Worm (Caenorhabditis elegans) whole organism, L4 larva: Measurements from ENCODE around the gene gphr-2.

Experiments
- ZK546.5 ChIP-seq, 2 experiments: sonication (generic microtip); optimal IDR thresholded peaks; 2 replicates each; lab custom pipeline; 2017; ENCODE audit warnings: missing biosample characterization in 2 of 2, missing genetic modification characterization in 2 of 2
- ceh-28 ChIP-seq: fragments of 150-350 bp; optimal IDR thresholded peaks from 2 replicates; lab custom pipeline; 2014; ENCODE audit warnings: missing biosample characterization, missing genetic modification reagents, missing genetic modification characterization
- ces-1 ChIP-seq: fragments of 150-350 bp; sonication (generic microtip); optimal IDR thresholded peaks from 4 replicates; lab custom pipeline; 2014; ENCODE audit warnings: missing biosample characterization, missing genetic modification reagents, missing genetic modification characterization
- cey-2 ChIP-seq: sonication (generic microtip); optimal IDR thresholded peaks from 3 replicates; lab custom pipeline; 2017; ENCODE audit warnings: missing genetic modification characterization, mild to moderate bottlenecking, missing compliant biosample characterization, antibody characterized with exemption, borderline replicate concordance; ENCODE audit not compliant: insufficient read depth
- daf-12 ChIP-seq: fragments of 150-350 bp; optimal IDR thresholded peaks from 2 replicates; lab custom pipeline; 2014; ENCODE audit warnings: missing biosample characterization, missing genetic modification reagents, missing genetic modification characterization
- daf-8 ChIP-seq: fragments of 200-800 bp; sonication (Bioruptor generic); IDR thresholded peaks from 2 replicates; pipeline ENCODE4 v1.3.6; 2022; ENCODE audit warnings: missing genetic modification characterization, missing compliant biosample characterization
- egl-27 ChIP-seq: sonication (generic microtip); optimal IDR thresholded peaks from 3 replicates; lab custom pipeline; 2017; ENCODE audit warnings: missing biosample characterization, missing genetic modification reagents, missing genetic modification characterization
- nhr-10 ChIP-seq: fragments of 150-350 bp; optimal IDR thresholded peaks from 2 replicates; lab custom pipeline; 2014; ENCODE audit warnings: missing biosample characterization, missing genetic modification characterization
- nhr-237 ChIP-seq: sonication (generic microtip); optimal IDR thresholded peaks from 2 replicates; lab custom pipeline; 2017; ENCODE audit warnings: missing biosample characterization, missing genetic modification characterization
- nhr-28 ChIP-seq: fragments of 150-350 bp; optimal IDR thresholded peaks from 2 replicates; lab custom pipeline; 2014; ENCODE audit warnings: missing biosample characterization, missing genetic modification characterization
- nhr-76 ChIP-seq: fragments of 150-350 bp; optimal IDR thresholded peaks from 2 replicates; lab custom pipeline; 2014; ENCODE audit warnings: missing biosample characterization, missing genetic modification characterization
- nhr-77 ChIP-seq: fragments of 150-350 bp; optimal IDR thresholded peaks from 2 replicates; lab custom pipeline; 2014; ENCODE audit warnings: missing biosample characterization, missing genetic modification characterization
- unc-62 ChIP-seq, 3 experiments: fragments of 150-350 bp in 1 of 3; sonication (generic microtip); optimal IDR thresholded peaks in 2 of 3; peaks in 1 of 3; 1 replicate in 1 of 3; 2 replicates in 2 of 3; lab custom pipeline; 2014 to 2017; ENCODE audit warnings: missing biosample characterization in 3 of 3, missing genetic modification characterization in 3 of 3, missing genetic modification reagents in 3 of 3, missing genotype in 1 of 3
- ztf-7 ChIP-seq: fragments of 150-350 bp; optimal IDR thresholded peaks from 2 replicates; lab custom pipeline; 2014; ENCODE audit warnings: missing biosample characterization, missing genetic modification characterization

ce11 chrX:14339723-14340122, 32.2 kb upstream of the gphr-2 start:
- TF ChIP-seq nhr-77 (tag; lab: Kevin White, UChicago) (no peak), cey-2 (tag; lab: Kevin White, UChicago) (no peak), egl-27 (tag; lab: Kevin White, UChicago) (no peak), ces-1 (GFP tag; lab: Kevin White, UChicago) (no peak), ZK546.5 (tag; optimal IDR thresholded peaks at IDR 0.05; lab: Kevin White, UChicago) (no peak), nhr-76 (tag; lab: Kevin White, UChicago) (no peak), nhr-28 (no peak), unc-62 (GFP tag; optimal IDR thresholded peaks at IDR 0.05 in 1 of 2; lab: Kevin White, UChicago) (peak in 1 of 2 experiments; percentile 54), unc-62 (tag; optimal IDR thresholded peaks at IDR 0.05; lab: Kevin White, UChicago) (no peak), ceh-28 (tag; lab: Kevin White, UChicago) (no peak), ztf-7 (no peak), daf-12 (tag; lab: Kevin White, UChicago) (no peak), nhr-10 (tag; lab: Kevin White, UChicago) (no peak), daf-8 (GFP tag; lab: Robert Waterston, UW) (no peak), nhr-237 (no peak)
